Fruit fly (Drosophila melanogaster): ENCODE data around the gene Sytbeta.

dm6 chr3L:15023192-15023591 lies 41.6 kb downstream of the Sytbeta start, which contains the start of gene CG32148:
- TF ChIP-seq Sp1 (GFP tag; optimal IDR thresholded peaks at IDR 0.05) (no peak), brk (GFP tag; optimal IDR thresholded peaks at IDR 0.05) (no peak), dsf (GFP tag; optimal IDR thresholded peaks at IDR 0.05; ENCODE audit: borderline replicate concordance) (no peak), sv (GFP tag; optimal IDR thresholded peaks at IDR 0.05) (no peak), OdsH (GFP tag; optimal IDR thresholded peaks at IDR 0.05) (no peak), lola (GFP tag; optimal IDR thresholded peaks at IDR 0.05) (no peak), pan (optimal IDR thresholded peaks at IDR 0.05) (no peak), psq (GFP tag; optimal IDR thresholded peaks at IDR 0.05) (no peak), CG9705 (GFP tag; optimal IDR thresholded peaks at IDR 0.05) (no peak), CG32264 (GFP tag; optimal IDR thresholded peaks at IDR 0.05) (no peak), usp (GFP tag; optimal IDR thresholded peaks at IDR 0.05) (no peak), h (GFP tag; optimal IDR thresholded peaks at IDR 0.05) (no peak), HLH106 (tag; optimal IDR thresholded peaks at IDR 0.05) (no peak), Myc (optimal IDR thresholded peaks at IDR 0.05) (no peak)

Data from whole organism, wandering third instar larva.